Fruit fly (Drosophila melanogaster) whole organism, prepupa: ENCODE data around the gene CG14693.
A peak's percentile ranks its signal among the peaks of the same experiment; 100 is the strongest.

Experiments used
- CG10631 ChIP-seq: fragments of 200-800 bp; sonication (Bioruptor generic); optimal IDR thresholded peaks from 2 replicates; lab custom pipeline; 2016; ENCODE audit warnings: missing biosample characterization, missing genetic modification characterization
- CG11762 ChIP-seq: fragments of 200-800 bp; sonication (Bioruptor generic); optimal IDR thresholded peaks from 3 replicates; lab custom pipeline; 2016; ENCODE audit warnings: missing biosample characterization, missing genetic modification characterization; ENCODE audit not compliant: insufficient read depth
- CG11902 ChIP-seq: fragments of 200-800 bp; sonication (Bioruptor generic); optimal IDR thresholded peaks from 3 replicates; lab custom pipeline; 2016; ENCODE audit warnings: missing biosample characterization, missing genetic modification characterization
- CG1621 ChIP-seq: fragments of 200-800 bp; sonication (Bioruptor generic); optimal IDR thresholded peaks from 3 replicates; lab custom pipeline; 2018; ENCODE audit warnings: missing biosample characterization, mild to moderate bottlenecking, missing genetic modification characterization
- CG16779 ChIP-seq: fragments of 200-800 bp; sonication (Bioruptor generic); optimal IDR thresholded peaks from 3 replicates; lab custom pipeline; 2017; ENCODE audit warnings: missing biosample characterization, mild to moderate bottlenecking, missing genetic modification characterization
- CG3032 ChIP-seq: fragments of 200-800 bp; optimal IDR thresholded peaks from 2 replicates; lab custom pipeline; 2019; ENCODE audit warnings: missing biosample characterization, mild to moderate bottlenecking, missing genetic modification characterization, moderate library complexity
- CG34406 ChIP-seq: fragments of 200-800 bp; sonication (Bioruptor generic); optimal IDR thresholded peaks from 3 replicates; lab custom pipeline; 2016; ENCODE audit warnings: missing biosample characterization, missing genetic modification characterization
- CG3919 ChIP-seq: fragments of 200-800 bp; sonication (Bioruptor generic); optimal IDR thresholded peaks from 3 replicates; lab custom pipeline; 2016; ENCODE audit warnings: missing biosample characterization, missing genetic modification characterization
- CG4318 ChIP-seq: fragments of 200-800 bp; sonication (Bioruptor generic); optimal IDR thresholded peaks from 3 replicates; lab custom pipeline; 2017; ENCODE audit warnings: missing biosample characterization, mild to moderate bottlenecking, missing genetic modification characterization
- CG6163 ChIP-seq: fragments of 200-800 bp; sonication (Bioruptor generic); IDR thresholded peaks from 3 replicates; pipeline ENCODE4 v1.3.6; 2022; ENCODE audit warnings: missing biosample characterization, missing genetic modification characterization
- CG6276 ChIP-seq: fragments of 200-800 bp; sonication (Bioruptor generic); optimal IDR thresholded peaks from 2 replicates; lab custom pipeline; 2017; ENCODE audit warnings: missing biosample characterization, mild to moderate bottlenecking, missing genetic modification characterization
- CG6808 ChIP-seq: fragments of 200-800 bp; sonication (Bioruptor generic); optimal IDR thresholded peaks from 3 replicates; lab custom pipeline; 2017; ENCODE audit warnings: missing biosample characterization, missing genetic modification characterization, mild to moderate bottlenecking, moderate library complexity, missing genetic modification reagents
- CG6854 ChIP-seq: fragments of 200-800 bp; sonication (Bioruptor generic); optimal IDR thresholded peaks from 2 replicates; lab custom pipeline; 2017; ENCODE audit warnings: missing biosample characterization, mild to moderate bottlenecking, missing genetic modification characterization
- CG8632 ChIP-seq: fragments of 200-800 bp; sonication (Bioruptor generic); optimal IDR thresholded peaks from 3 replicates; lab custom pipeline; 2016; ENCODE audit warnings: missing biosample characterization, missing genetic modification characterization
- CG9139 ChIP-seq: fragments of 200-800 bp; sonication (Bioruptor generic); optimal IDR thresholded peaks from 3 replicates; lab custom pipeline; 2017; ENCODE audit warnings: missing biosample characterization, mild to moderate bottlenecking, missing genetic modification characterization
- Eip78C ChIP-seq: fragments of 200-800 bp; sonication (Bioruptor generic); peaks from one replicate; lab custom pipeline; 2016; ENCODE audit warnings: missing biosample characterization, missing genetic modification characterization
- Eip93F ChIP-seq: fragments of 200-800 bp; sonication (Bioruptor generic); optimal IDR thresholded peaks from 2 replicates; lab custom pipeline; 2016; ENCODE audit warnings: missing biosample characterization, mild to moderate bottlenecking, missing genetic modification characterization
- Ets21C ChIP-seq: fragments of 200-800 bp; sonication (Bioruptor generic); optimal IDR thresholded peaks from 3 replicates; lab custom pipeline; 2016; ENCODE audit warnings: missing biosample characterization, missing genetic modification characterization
- Ets96B ChIP-seq: fragments of 200-800 bp; optimal IDR thresholded peaks from 2 replicates; lab custom pipeline; 2019; ENCODE audit warnings: missing biosample characterization, mild to moderate bottlenecking, missing genetic modification characterization, moderate library complexity
- Gug ChIP-seq: fragments of 200-800 bp; sonication (Bioruptor generic); IDR thresholded peaks from 2 replicates; pipeline ENCODE4 v1.3.6; 2022; ENCODE audit warnings: missing biosample characterization, missing genetic modification characterization
- Hr38 ChIP-seq: sonication (Bioruptor generic); optimal IDR thresholded peaks from 2 replicates; lab custom pipeline; 2016; ENCODE audit warnings: missing biosample characterization, missing genetic modification characterization
- Hr39 ChIP-seq: fragments of 200-800 bp; sonication (Bioruptor generic); optimal IDR thresholded peaks from 2 replicates; lab custom pipeline; 2016; ENCODE audit warnings: missing biosample characterization, missing genetic modification characterization
- Hr4 ChIP-seq: fragments of 200-800 bp; sonication (Bioruptor generic); optimal IDR thresholded peaks from 3 replicates; lab custom pipeline; 2016; ENCODE audit warnings: missing biosample characterization, missing genetic modification characterization
- Lpt ChIP-seq: fragments of 200-800 bp; sonication (Bioruptor generic); optimal IDR thresholded peaks from 3 replicates; lab custom pipeline; 2016; ENCODE audit warnings: missing biosample characterization, missing genetic modification characterization
- OdsH ChIP-seq: fragments of 200-800 bp; sonication (Bioruptor generic); optimal IDR thresholded peaks from 3 replicates; lab custom pipeline; 2016; ENCODE audit warnings: missing biosample characterization, missing genetic modification characterization
- Smox ChIP-seq: fragments of 200-800 bp; sonication (Bioruptor generic); optimal IDR thresholded peaks from 3 replicates; lab custom pipeline; 2016; ENCODE audit warnings: missing biosample characterization, missing genetic modification characterization
- Sox14 ChIP-seq: fragments of 200-800 bp; sonication (Bioruptor generic); optimal IDR thresholded peaks from 3 replicates; lab custom pipeline; 2016; ENCODE audit warnings: missing biosample characterization, missing genetic modification characterization
- Sox15 ChIP-seq: fragments of 200-800 bp; sonication (Bioruptor generic); optimal IDR thresholded peaks from 3 replicates; lab custom pipeline; 2016; ENCODE audit warnings: missing biosample characterization, missing genetic modification characterization
- achi ChIP-seq: fragments of 200-800 bp; sonication (Bioruptor generic); optimal IDR thresholded peaks from 3 replicates; lab custom pipeline; 2016; ENCODE audit warnings: missing biosample characterization, missing genetic modification characterization
- acj6 ChIP-seq: fragments of 200-800 bp; sonication (Bioruptor generic); optimal IDR thresholded peaks from 3 replicates; lab custom pipeline; 2016; ENCODE audit warnings: missing biosample characterization, missing genetic modification characterization
- cyc ChIP-seq: fragments of 200-800 bp; sonication (Bioruptor generic); optimal IDR thresholded peaks from 3 replicates; lab custom pipeline; 2016; ENCODE audit warnings: missing biosample characterization, missing genetic modification characterization
- dsx ChIP-seq: fragments of 200-800 bp; optimal IDR thresholded peaks from 3 replicates; lab custom pipeline; 2019; ENCODE audit warnings: missing biosample characterization, mild to moderate bottlenecking, missing genetic modification characterization, moderate library complexity; ENCODE audit not compliant: poor library complexity, severe bottlenecking
- eg ChIP-seq: fragments of 200-800 bp; sonication (Bioruptor generic); IDR thresholded peaks from 3 replicates; pipeline ENCODE4 v1.3.6; 2022; ENCODE audit warnings: missing biosample characterization, missing genetic modification characterization
- esn ChIP-seq: fragments of 200-800 bp; sonication (Bioruptor generic); optimal IDR thresholded peaks from 2 replicates; lab custom pipeline; 2016; ENCODE audit warnings: missing biosample characterization, mild to moderate bottlenecking, missing genetic modification characterization, moderate library complexity
- fd59A ChIP-seq: fragments of 200-800 bp; sonication (Bioruptor generic); optimal IDR thresholded peaks from 2 replicates; lab custom pipeline; 2017; ENCODE audit warnings: missing biosample characterization, mild to moderate bottlenecking, missing genetic modification characterization, missing genetic modification reagents
- fd85E ChIP-seq: fragments of 200-800 bp; sonication (Bioruptor generic); optimal IDR thresholded peaks from 3 replicates; lab custom pipeline; 2016; ENCODE audit warnings: missing biosample characterization, missing genetic modification characterization
- fkh ChIP-seq: fragments of 200-800 bp; sonication (Bioruptor generic); optimal IDR thresholded peaks from 3 replicates; lab custom pipeline; 2017; ENCODE audit warnings: missing biosample characterization, mild to moderate bottlenecking, missing genetic modification characterization, moderate library complexity
- net ChIP-seq: fragments of 200-800 bp; sonication (Bioruptor generic); optimal IDR thresholded peaks from 3 replicates; lab custom pipeline; 2016; ENCODE audit warnings: missing biosample characterization, missing genetic modification characterization
- pdm3 ChIP-seq: fragments of 200-800 bp; sonication (Bioruptor generic); optimal IDR thresholded peaks from 3 replicates; lab custom pipeline; 2016; ENCODE audit warnings: missing biosample characterization, missing genetic modification characterization
- spab ChIP-seq: fragments of 200-800 bp; sonication (Bioruptor generic); optimal IDR thresholded peaks from 2 replicates; lab custom pipeline; 2017; ENCODE audit warnings: missing biosample characterization, mild to moderate bottlenecking, missing genetic modification characterization, missing genetic modification reagents
- svp ChIP-seq: fragments of 200-800 bp; sonication (Bioruptor generic); peaks from one replicate; lab custom pipeline; 2016; ENCODE audit warnings: missing biosample characterization, missing genetic modification characterization
- vri ChIP-seq: fragments of 200-800 bp; sonication (Bioruptor generic); optimal IDR thresholded peaks from 3 replicates; lab custom pipeline; 2016; ENCODE audit warnings: missing biosample characterization, mild to moderate bottlenecking, missing genetic modification characterization

The CG14693 gene

dm6 chr3R:10854243-10854874 is 39.5 kb upstream of the CG14693 start, which contains the start of the genes CG6567 and CG4511:
CG6567 (minus strand) TSS chr3R:10854451.
CG4511 (plus strand) TSS chr3R:10854501.
- no peak for TF ChIP-seq CG11902 (GFP tag; lab: Kevin White, UChicago)
- TF ChIP-seq CG1621 (tag; lab: Kevin White, UChicago): peak; percentile 87

- TF ChIP-seq OdsH (GFP tag; lab: Kevin White, UChicago): no peak
- TF ChIP-seq fkh (GFP tag; lab: Kevin White, UChicago): peak; percentile 49
- peak; percentile 24 for TF ChIP-seq Eip78C (GFP tag; lab: Kevin White, UChicago)
Measured at dm6 chr3R:10852232-10852774, 37.5 kb upstream of the CG14693 start, which contains the start of gene CG4565. CG4565 (plus strand) TSS chr3R:10852724.

- peak; percentile 5 for TF ChIP-seq Eip78C (GFP tag; lab: Kevin White, UChicago)
- TF ChIP-seq fd59A (GFP tag; lab: Kevin White, UChicago): no peak
- TF ChIP-seq CG16779 (tag; lab: Kevin White, UChicago): no peak
- no peak for TF ChIP-seq Ets21C (GFP tag; lab: Kevin White, UChicago)
- TF ChIP-seq esn (GFP tag; lab: Kevin White, UChicago): no peak
- no peak for TF ChIP-seq OdsH (GFP tag; lab: Kevin White, UChicago)
- no peak for TF ChIP-seq Eip93F
Measured at dm6 chr3R:10850636-10851035, 35.8 kb upstream of the CG14693 start.

dm6 chr3R:10849515-10849973 is 34.7 kb upstream of the CG14693 start, which contains the start of gene CG42394:
CG42394 (plus strand) TSS chr3R:10849825.
- peak; percentile 95 for TF ChIP-seq CG6163 (GFP tag; lab: Robert Waterston, UW)
- TF ChIP-seq OdsH (GFP tag; lab: Kevin White, UChicago): peak; percentile 92
- TF ChIP-seq CG9139 (GFP tag; lab: Kevin White, UChicago): peak; percentile 88
- TF ChIP-seq CG10631 (GFP tag; lab: Kevin White, UChicago): peak; percentile 92
- TF ChIP-seq pdm3: peak; percentile 89
- peak; percentile 90 for TF ChIP-seq Smox (GFP tag; lab: Kevin White, UChicago)
- no peak for TF ChIP-seq Hr38 (GFP tag; lab: Kevin White, UChicago)
- TF ChIP-seq Ets96B (tag; lab: Kevin White, UChicago): peak; percentile 98
- TF ChIP-seq Sox15 (GFP tag; lab: Kevin White, UChicago): peak; percentile 55
- TF ChIP-seq CG3919 (GFP tag; lab: Kevin White, UChicago): peak; percentile 95
- peak; percentile 94 for TF ChIP-seq Gug (GFP tag; lab: Robert Waterston, UW)
- peak; percentile 69 for TF ChIP-seq Ets21C (GFP tag; lab: Kevin White, UChicago)
- peak; percentile 93 for TF ChIP-seq Lpt (GFP tag; lab: Kevin White, UChicago)
- TF ChIP-seq CG8632 (GFP tag; lab: Kevin White, UChicago): peak; percentile 89
- peak; percentile 87 for TF ChIP-seq CG6808
- peak; percentile 90 for TF ChIP-seq acj6 (GFP tag; lab: Kevin White, UChicago)
- peak; percentile 95 for TF ChIP-seq spab (GFP tag; lab: Kevin White, UChicago)
- peak; percentile 90 for TF ChIP-seq CG34406 (GFP tag; lab: Kevin White, UChicago)
- TF ChIP-seq CG6854 (GFP tag; lab: Kevin White, UChicago): peak; percentile 92
- TF ChIP-seq cyc (GFP tag; lab: Kevin White, UChicago): peak; percentile 77
- peak; percentile 93 for TF ChIP-seq svp
- peak; percentile 93 for TF ChIP-seq CG3032 (tag; lab: Kevin White, UChicago)
- peak; percentile 30 for TF ChIP-seq fkh (GFP tag; lab: Kevin White, UChicago)
- peak; percentile 87 for TF ChIP-seq dsx (GFP tag; lab: Kevin White, UChicago)
- peak; percentile 92 for TF ChIP-seq net
- peak; percentile 91 for TF ChIP-seq Hr4
- TF ChIP-seq achi (GFP tag; lab: Kevin White, UChicago): peak; percentile 92
- peak; percentile 88 for TF ChIP-seq Sox14 (GFP tag; lab: Kevin White, UChicago)
- TF ChIP-seq CG6276 (GFP tag; lab: Kevin White, UChicago): peak; percentile 97
- peak; percentile 81 for TF ChIP-seq fd85E
- peak; percentile 92 for TF ChIP-seq CG4318 (GFP tag; lab: Kevin White, UChicago)
- TF ChIP-seq eg (GFP tag; lab: Robert Waterston, UW): peak; percentile 95
- TF ChIP-seq vri (GFP tag; lab: Kevin White, UChicago): peak; percentile 80
- TF ChIP-seq CG11762 (GFP tag; lab: Kevin White, UChicago): peak; percentile 94
- peak; percentile 96 for TF ChIP-seq CG16779 (tag; lab: Kevin White, UChicago)
- TF ChIP-seq esn (GFP tag; lab: Kevin White, UChicago): peak; percentile 92
- TF ChIP-seq Hr39: peak; percentile 69
- TF ChIP-seq fd59A (GFP tag; lab: Kevin White, UChicago): peak; percentile 78
